Fruit fly (Drosophila melanogaster) whole organism, prepupa: ENCODE data around the gene hth.

Experiments
- Blimp-1 ChIP-seq: fragments of 200-800 bp; sonication (Bioruptor generic); optimal IDR thresholded peaks from 3 replicates; lab custom pipeline; 2017; ENCODE audit warnings: missing biosample characterization, missing genetic modification characterization, mild to moderate bottlenecking, moderate library complexity, missing genetic modification reagents
- CG10631 ChIP-seq: fragments of 200-800 bp; sonication (Bioruptor generic); optimal IDR thresholded peaks from 2 replicates; lab custom pipeline; 2016; ENCODE audit warnings: missing biosample characterization, missing genetic modification characterization
- CG11294 ChIP-seq: fragments of 200-800 bp; sonication (Bioruptor generic); IDR thresholded peaks from 2 replicates; pipeline ENCODE4 v1.3.6; 2022; ENCODE audit warnings: missing biosample characterization, missing genetic modification characterization
- CG11762 ChIP-seq: fragments of 200-800 bp; sonication (Bioruptor generic); optimal IDR thresholded peaks from 3 replicates; lab custom pipeline; 2016; ENCODE audit warnings: missing biosample characterization, missing genetic modification characterization; ENCODE audit not compliant: insufficient read depth
- CG11902 ChIP-seq: fragments of 200-800 bp; sonication (Bioruptor generic); optimal IDR thresholded peaks from 3 replicates; lab custom pipeline; 2016; ENCODE audit warnings: missing biosample characterization, missing genetic modification characterization
- CG15336 ChIP-seq: fragments of 200-800 bp; sonication (Bioruptor generic); IDR thresholded peaks from 2 replicates; pipeline ENCODE4 v1.3.6; 2022; ENCODE audit warnings: missing biosample characterization, missing genetic modification characterization
- CG16779 ChIP-seq: fragments of 200-800 bp; sonication (Bioruptor generic); optimal IDR thresholded peaks from 3 replicates; lab custom pipeline; 2017; ENCODE audit warnings: missing biosample characterization, mild to moderate bottlenecking, missing genetic modification characterization
- CG3032 ChIP-seq: fragments of 200-800 bp; optimal IDR thresholded peaks from 2 replicates; lab custom pipeline; 2019; ENCODE audit warnings: missing biosample characterization, mild to moderate bottlenecking, missing genetic modification characterization, moderate library complexity
- CG3919 ChIP-seq: fragments of 200-800 bp; sonication (Bioruptor generic); optimal IDR thresholded peaks from 3 replicates; lab custom pipeline; 2016; ENCODE audit warnings: missing biosample characterization, missing genetic modification characterization
- CG4318 ChIP-seq: fragments of 200-800 bp; sonication (Bioruptor generic); optimal IDR thresholded peaks from 3 replicates; lab custom pipeline; 2017; ENCODE audit warnings: missing biosample characterization, mild to moderate bottlenecking, missing genetic modification characterization
- CG6163 ChIP-seq: fragments of 200-800 bp; sonication (Bioruptor generic); IDR thresholded peaks from 3 replicates; pipeline ENCODE4 v1.3.6; 2022; ENCODE audit warnings: missing biosample characterization, missing genetic modification characterization
- CG6276 ChIP-seq: fragments of 200-800 bp; sonication (Bioruptor generic); optimal IDR thresholded peaks from 2 replicates; lab custom pipeline; 2017; ENCODE audit warnings: missing biosample characterization, mild to moderate bottlenecking, missing genetic modification characterization
- CG6792 ChIP-seq: fragments of 200-800 bp; sonication (Bioruptor generic); optimal IDR thresholded peaks from 3 replicates; lab custom pipeline; 2016; ENCODE audit warnings: missing biosample characterization, missing genetic modification characterization
- CG6808 ChIP-seq: fragments of 200-800 bp; sonication (Bioruptor generic); optimal IDR thresholded peaks from 3 replicates; lab custom pipeline; 2017; ENCODE audit warnings: missing biosample characterization, missing genetic modification characterization, mild to moderate bottlenecking, moderate library complexity, missing genetic modification reagents
- CG6854 ChIP-seq: fragments of 200-800 bp; sonication (Bioruptor generic); optimal IDR thresholded peaks from 2 replicates; lab custom pipeline; 2017; ENCODE audit warnings: missing biosample characterization, mild to moderate bottlenecking, missing genetic modification characterization
- CG7368 ChIP-seq: fragments of 200-800 bp; sonication (Bioruptor generic); optimal IDR thresholded peaks from 3 replicates; lab custom pipeline; 2016; ENCODE audit warnings: missing biosample characterization, missing genetic modification characterization
- CG8119 ChIP-seq: fragments of 200-800 bp; sonication (Bioruptor generic); IDR thresholded peaks from 3 replicates; pipeline ENCODE4 v1.3.6; 2022; ENCODE audit warnings: missing biosample characterization, missing genetic modification characterization
- CG8632 ChIP-seq: fragments of 200-800 bp; sonication (Bioruptor generic); optimal IDR thresholded peaks from 3 replicates; lab custom pipeline; 2016; ENCODE audit warnings: missing biosample characterization, missing genetic modification characterization
- Eip75B ChIP-seq: fragments of 200-800 bp; sonication (Bioruptor generic); optimal IDR thresholded peaks from 3 replicates; lab custom pipeline; 2016; ENCODE audit warnings: missing biosample characterization, missing genetic modification characterization
- Eip93F ChIP-seq: fragments of 200-800 bp; sonication (Bioruptor generic); optimal IDR thresholded peaks from 2 replicates; lab custom pipeline; 2016; ENCODE audit warnings: missing biosample characterization, mild to moderate bottlenecking, missing genetic modification characterization
- Ets96B ChIP-seq: fragments of 200-800 bp; optimal IDR thresholded peaks from 2 replicates; lab custom pipeline; 2019; ENCODE audit warnings: missing biosample characterization, mild to moderate bottlenecking, missing genetic modification characterization, moderate library complexity
- Hr38 ChIP-seq: sonication (Bioruptor generic); optimal IDR thresholded peaks from 2 replicates; lab custom pipeline; 2016; ENCODE audit warnings: missing biosample characterization, missing genetic modification characterization
- Lpt ChIP-seq: fragments of 200-800 bp; sonication (Bioruptor generic); optimal IDR thresholded peaks from 3 replicates; lab custom pipeline; 2016; ENCODE audit warnings: missing biosample characterization, missing genetic modification characterization
- Met ChIP-seq: fragments of 200-800 bp; sonication (Bioruptor generic); optimal IDR thresholded peaks from 3 replicates; lab custom pipeline; 2016; ENCODE audit warnings: missing biosample characterization, missing genetic modification characterization
- OdsH ChIP-seq: fragments of 200-800 bp; sonication (Bioruptor generic); optimal IDR thresholded peaks from 3 replicates; lab custom pipeline; 2016; ENCODE audit warnings: missing biosample characterization, missing genetic modification characterization
- Sox102F ChIP-seq: fragments of 200-800 bp; sonication (Bioruptor generic); optimal IDR thresholded peaks from 2 replicates; lab custom pipeline; 2016; ENCODE audit warnings: missing biosample characterization, mild to moderate bottlenecking, missing genetic modification characterization
- Sox14 ChIP-seq: fragments of 200-800 bp; sonication (Bioruptor generic); optimal IDR thresholded peaks from 3 replicates; lab custom pipeline; 2016; ENCODE audit warnings: missing biosample characterization, missing genetic modification characterization
- Sox15 ChIP-seq: fragments of 200-800 bp; sonication (Bioruptor generic); optimal IDR thresholded peaks from 3 replicates; lab custom pipeline; 2016; ENCODE audit warnings: missing biosample characterization, missing genetic modification characterization
- achi ChIP-seq: fragments of 200-800 bp; sonication (Bioruptor generic); optimal IDR thresholded peaks from 3 replicates; lab custom pipeline; 2016; ENCODE audit warnings: missing biosample characterization, missing genetic modification characterization
- cyc ChIP-seq: fragments of 200-800 bp; sonication (Bioruptor generic); optimal IDR thresholded peaks from 3 replicates; lab custom pipeline; 2016; ENCODE audit warnings: missing biosample characterization, missing genetic modification characterization
- dac ChIP-seq: fragments of 200-800 bp; sonication (Bioruptor generic); optimal IDR thresholded peaks from 2 replicates; lab custom pipeline; 2017; ENCODE audit warnings: missing biosample characterization, mild to moderate bottlenecking, missing genetic modification characterization
- dsx ChIP-seq: fragments of 200-800 bp; optimal IDR thresholded peaks from 3 replicates; lab custom pipeline; 2019; ENCODE audit warnings: missing biosample characterization, mild to moderate bottlenecking, missing genetic modification characterization, moderate library complexity; ENCODE audit not compliant: poor library complexity, severe bottlenecking
- fd85E ChIP-seq: fragments of 200-800 bp; sonication (Bioruptor generic); optimal IDR thresholded peaks from 3 replicates; lab custom pipeline; 2016; ENCODE audit warnings: missing biosample characterization, missing genetic modification characterization
- fkh ChIP-seq: fragments of 200-800 bp; sonication (Bioruptor generic); optimal IDR thresholded peaks from 3 replicates; lab custom pipeline; 2017; ENCODE audit warnings: missing biosample characterization, mild to moderate bottlenecking, missing genetic modification characterization, moderate library complexity
- lz ChIP-seq: fragments of 200-800 bp; sonication (Bioruptor generic); optimal IDR thresholded peaks from 3 replicates; lab custom pipeline; 2016; ENCODE audit warnings: missing biosample characterization, missing genetic modification characterization
- net ChIP-seq: fragments of 200-800 bp; sonication (Bioruptor generic); optimal IDR thresholded peaks from 3 replicates; lab custom pipeline; 2016; ENCODE audit warnings: missing biosample characterization, missing genetic modification characterization
- pdm3 ChIP-seq: fragments of 200-800 bp; sonication (Bioruptor generic); optimal IDR thresholded peaks from 3 replicates; lab custom pipeline; 2016; ENCODE audit warnings: missing biosample characterization, missing genetic modification characterization
- spab ChIP-seq: fragments of 200-800 bp; sonication (Bioruptor generic); optimal IDR thresholded peaks from 2 replicates; lab custom pipeline; 2017; ENCODE audit warnings: missing biosample characterization, mild to moderate bottlenecking, missing genetic modification characterization, missing genetic modification reagents
- svp ChIP-seq: fragments of 200-800 bp; sonication (Bioruptor generic); peaks from one replicate; lab custom pipeline; 2016; ENCODE audit warnings: missing biosample characterization, missing genetic modification characterization
- topi ChIP-seq: fragments of 200-800 bp; sonication (Bioruptor generic); optimal IDR thresholded peaks from 3 replicates; lab custom pipeline; 2016; ENCODE audit warnings: missing biosample characterization, missing genetic modification characterization
- vri ChIP-seq: fragments of 200-800 bp; sonication (Bioruptor generic); optimal IDR thresholded peaks from 3 replicates; lab custom pipeline; 2016; ENCODE audit warnings: missing biosample characterization, mild to moderate bottlenecking, missing genetic modification characterization

The hth gene

DNA sequence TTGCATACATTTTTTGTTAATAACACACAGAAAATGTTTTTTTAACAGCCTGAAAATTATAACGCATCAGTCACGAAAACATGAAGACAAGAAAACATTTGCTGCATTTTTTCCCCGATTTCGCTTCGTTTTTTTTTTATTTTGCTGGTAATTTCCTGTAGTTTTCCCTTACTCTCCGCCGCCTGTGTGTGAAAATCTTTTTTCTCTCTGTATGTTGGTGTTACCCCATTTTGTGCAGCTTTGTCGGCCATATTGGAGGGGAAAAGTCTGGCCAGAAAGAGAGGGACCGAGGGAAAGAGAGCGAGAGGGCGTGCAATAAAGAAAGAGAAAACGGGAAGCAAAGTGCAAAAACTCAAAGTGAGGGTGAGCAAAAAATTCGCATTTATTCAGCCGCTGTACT lies 111.8 kb downstream of the hth start (continued):
- TF ChIP-seq CG11902 (GFP tag; lab: Kevin White, UChicago) (no peak), Sox14 (GFP tag; lab: Kevin White, UChicago) (peak; percentile 32), Sox15 (GFP tag; lab: Kevin White, UChicago) (no peak), Eip93F (GFP tag; lab: Kevin White, UChicago) (no peak), CG7368 (GFP tag; lab: Kevin White, UChicago) (peak; percentile 3), CG6792 (GFP tag; lab: Kevin White, UChicago) (peak; percentile 33), Eip75B (GFP tag; lab: Kevin White, UChicago) (peak; percentile 47), Sox102F (peak; percentile 61)

DNA sequence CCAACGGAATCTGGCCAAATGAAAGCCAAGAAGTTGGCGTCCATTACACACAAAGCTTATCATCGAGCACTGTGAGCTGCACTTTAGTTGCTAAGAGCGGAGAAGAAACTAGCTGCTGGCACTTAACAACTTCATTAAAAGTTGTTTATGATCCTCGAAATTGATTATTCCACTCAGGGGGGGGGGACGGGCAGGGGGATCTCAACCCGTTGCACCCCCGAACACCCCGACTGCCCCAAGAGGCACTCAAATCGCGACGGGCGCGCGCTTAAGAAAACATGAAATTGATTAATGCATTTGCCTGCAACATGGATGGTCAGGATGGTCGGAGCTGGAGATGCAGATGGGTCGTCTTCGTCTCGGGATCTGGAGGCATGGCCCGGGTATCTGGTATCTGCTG lies 116.5 kb downstream of the hth start:
- TF ChIP-seq Eip75B (GFP tag; lab: Kevin White, UChicago) = no peak
- TF ChIP-seq dsx = no peak
- TF ChIP-seq spab (GFP tag; lab: Kevin White, UChicago) = no peak
- no peak for TF ChIP-seq CG3032 (tag; lab: Kevin White, UChicago)
- no peak for TF ChIP-seq achi (GFP tag; lab: Kevin White, UChicago)

DNA sequence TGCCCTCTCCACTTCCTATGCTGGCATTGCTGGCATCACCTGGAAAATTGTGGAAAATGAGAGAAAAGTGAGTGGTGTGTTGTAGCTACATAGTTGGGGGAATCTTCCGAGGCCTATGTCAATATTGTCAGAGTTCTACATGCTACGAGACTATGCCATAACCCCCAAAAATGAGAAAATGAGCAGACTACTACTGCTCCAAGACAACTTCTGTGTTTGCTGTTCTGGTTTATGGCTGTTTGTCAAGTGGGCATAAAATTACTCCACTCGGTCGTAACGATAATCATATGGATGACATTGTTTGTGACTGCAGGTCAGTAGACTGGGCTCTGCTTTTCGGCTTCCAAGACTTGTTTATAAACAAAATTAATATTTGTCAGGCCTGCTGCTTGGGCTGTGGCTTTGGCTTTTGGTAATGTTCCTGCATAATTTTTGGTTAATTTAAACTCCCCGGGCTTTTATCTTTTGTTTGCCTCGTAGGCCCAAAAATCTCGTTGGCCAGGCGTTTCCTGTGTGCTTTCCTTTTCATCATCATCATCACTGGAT lies 118.1 kb downstream of the hth start:
- peak; percentile 68 for TF ChIP-seq fkh (GFP tag; lab: Kevin White, UChicago)
- TF ChIP-seq dsx = no peak
- no peak for TF ChIP-seq cyc (GFP tag; lab: Kevin White, UChicago)
- TF ChIP-seq CG6808 (GFP tag; lab: Kevin White, UChicago) = no peak
- no peak for TF ChIP-seq CG6163
- no peak for TF ChIP-seq CG6276 (GFP tag; lab: Kevin White, UChicago)

DNA sequence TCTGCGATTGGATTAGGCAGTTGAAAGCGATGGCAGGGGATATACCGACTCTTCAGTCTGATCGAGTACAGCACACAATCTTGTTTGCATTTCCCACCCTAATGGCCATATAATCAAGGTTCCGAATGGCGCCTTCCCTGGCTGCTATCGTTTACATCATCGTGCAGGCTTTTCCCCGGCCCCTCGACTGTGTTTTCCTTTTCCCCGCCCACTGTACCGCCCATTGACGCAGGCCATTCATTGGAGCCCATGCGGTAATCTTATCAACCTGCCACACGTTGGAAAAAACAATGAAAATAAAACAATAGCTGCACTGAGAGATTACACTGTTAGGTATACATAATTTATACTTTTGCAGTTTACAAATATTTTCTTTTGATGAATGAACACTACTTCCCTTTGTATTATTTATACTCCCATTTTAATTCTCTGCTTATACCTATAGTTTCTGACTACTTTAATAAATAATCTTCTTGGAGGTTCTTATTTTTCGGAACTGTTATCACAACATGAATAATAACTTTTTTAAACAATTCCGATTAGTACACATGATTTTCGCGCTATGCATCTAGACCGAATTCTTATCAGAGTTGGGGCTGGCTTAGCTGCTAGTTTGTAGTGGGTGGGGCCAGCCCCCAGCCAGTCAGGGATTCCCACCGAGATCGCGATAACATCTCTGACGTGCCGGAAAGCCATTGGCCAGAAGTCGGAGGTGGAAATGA lies 118.9 kb downstream of the hth start:
- TF ChIP-seq svp (GFP tag; lab: Kevin White, UChicago) = peak; percentile 66
- no peak for TF ChIP-seq CG6276 (GFP tag; lab: Kevin White, UChicago)
- no peak for TF ChIP-seq CG4318 (GFP tag; lab: Kevin White, UChicago)
- TF ChIP-seq Eip93F (GFP tag; lab: Kevin White, UChicago) = no peak
- TF ChIP-seq Lpt (GFP tag; lab: Kevin White, UChicago) = no peak
- TF ChIP-seq CG8632 = no peak
- no peak for TF ChIP-seq CG11902 (GFP tag; lab: Kevin White, UChicago)
- TF ChIP-seq OdsH (GFP tag; lab: Kevin White, UChicago) = no peak
- no peak for TF ChIP-seq pdm3 (GFP tag; lab: Kevin White, UChicago)
- TF ChIP-seq Sox14 (GFP tag; lab: Kevin White, UChicago) = peak; percentile 33
- peak; percentile 21 for TF ChIP-seq achi (GFP tag; lab: Kevin White, UChicago)
- no peak for TF ChIP-seq lz (GFP tag; lab: Kevin White, UChicago)
- TF ChIP-seq CG6854 (GFP tag; lab: Kevin White, UChicago) = no peak
- peak; percentile 7 for TF ChIP-seq topi (GFP tag; lab: Kevin White, UChicago)
- no peak for TF ChIP-seq Sox102F
- TF ChIP-seq spab (GFP tag; lab: Kevin White, UChicago) = no peak
- peak; percentile 35 for TF ChIP-seq Met (GFP tag; lab: Kevin White, UChicago)
- TF ChIP-seq dsx = no peak
- no peak for TF ChIP-seq CG6163
- TF ChIP-seq CG16779 (tag; lab: Kevin White, UChicago) = no peak
- TF ChIP-seq CG11762 (GFP tag; lab: Kevin White, UChicago) = no peak
- TF ChIP-seq CG15336 (GFP tag; lab: Robert Waterston, UW) = no peak
- TF ChIP-seq dac = no peak
- TF ChIP-seq CG6792 (GFP tag; lab: Kevin White, UChicago) = no peak
- no peak for TF ChIP-seq Sox15 (GFP tag; lab: Kevin White, UChicago)
- no peak for TF ChIP-seq CG11294 (GFP tag; lab: Robert Waterston, UW)
- TF ChIP-seq cyc (GFP tag; lab: Kevin White, UChicago) = no peak
- peak; percentile 64 for TF ChIP-seq vri (GFP tag; lab: Kevin White, UChicago)
- TF ChIP-seq fd85E (GFP tag; lab: Kevin White, UChicago) = no peak
- TF ChIP-seq Eip75B (GFP tag; lab: Kevin White, UChicago) = no peak
- no peak for TF ChIP-seq Blimp-1 (GFP tag; lab: Kevin White, UChicago)
- TF ChIP-seq CG8119 (GFP tag; lab: Robert Waterston, UW) = no peak
- TF ChIP-seq CG7368 (GFP tag; lab: Kevin White, UChicago) = no peak
- TF ChIP-seq net = no peak
- TF ChIP-seq CG3919 (GFP tag; lab: Kevin White, UChicago) = no peak
- no peak for TF ChIP-seq Ets96B (tag; lab: Kevin White, UChicago)
- peak; percentile 4 for TF ChIP-seq CG10631
- no peak for TF ChIP-seq Hr38 (GFP tag; lab: Kevin White, UChicago)
- peak; percentile 30 for TF ChIP-seq fkh (GFP tag; lab: Kevin White, UChicago)
